Fruit fly (Drosophila melanogaster): ENCODE results near the gene brv2.

brv2 gene

dm6 chr3L:17357431-17357830 is 12.9 kb upstream of the brv2 start:
- TF ChIP-seq ATbp (GFP tag; optimal IDR thresholded peaks at IDR 0.05) (no peak), gsb-n (tag; optimal IDR thresholded peaks at IDR 0.05) (peak; percentile 93), CG4360 (GFP tag; IDR thresholded peaks at IDR 0.05) (no peak), Deaf1 (tag; optimal IDR thresholded peaks at IDR 0.05) (peak; percentile 8)

- TF ChIP-seq Deaf1 (tag; optimal IDR thresholded peaks at IDR 0.05) (no peak), Hmr (GFP tag; optimal IDR thresholded peaks at IDR 0.05) (peak; percentile 33), Rfx (GFP tag; IDR thresholded peaks at IDR 0.05) (peak; percentile 38), amos (GFP tag; IDR thresholded peaks at IDR 0.05; ENCODE audit: partially characterized antibody) (peak; percentile 47), CG15601 (tag; optimal IDR thresholded peaks at IDR 0.05) (peak; percentile 52), CG17829 (tag; optimal IDR thresholded peaks at IDR 0.05) (peak; percentile 46), Abd-B (GFP tag; optimal IDR thresholded peaks at IDR 0.05) (peak; percentile 57), CG15011 (GFP tag; optimal IDR thresholded peaks at IDR 0.05) (no peak), Dp (GFP tag; optimal IDR thresholded peaks at IDR 0.05) (peak; percentile 56), CG8388 (GFP tag; optimal IDR thresholded peaks at IDR 0.05) (peak; percentile 8), CG4730 (GFP tag; IDR thresholded peaks at IDR 0.05) (no peak), btn (GFP tag; optimal IDR thresholded peaks at IDR 0.05) (no peak), CG15514 (GFP tag; optimal IDR thresholded peaks at IDR 0.05) (peak; percentile 61), CG4360 (GFP tag; IDR thresholded peaks at IDR 0.05) (0 out of 2 replicates have a peak, but pooled peaks have one; percentile 26), HLH54F (GFP tag; optimal IDR thresholded peaks at IDR 0.05) (no peak), CG5180 (GFP tag; optimal IDR thresholded peaks at IDR 0.05) (no peak), E2f2 (GFP tag; IDR thresholded peaks at IDR 0.05) (peak; percentile 59), phol (tag; optimal IDR thresholded peaks at IDR 0.05) (peak; percentile 50), YL-1 (GFP tag; optimal IDR thresholded peaks at IDR 0.05) (peak; percentile 35), Usf (GFP tag; optimal IDR thresholded peaks at IDR 0.05) (peak; percentile 19), CG31224 (GFP tag; IDR thresholded peaks at IDR 0.05) (no peak), Ets97D (GFP tag; optimal IDR thresholded peaks at IDR 0.05) (peak; percentile 50), CG12659 (GFP tag; optimal IDR thresholded peaks at IDR 0.05) (peak; percentile 12), CG12391 (tag; optimal IDR thresholded peaks at IDR 0.05) (peak; percentile 19), CkIIα-i1 (GFP tag; IDR thresholded peaks at IDR 0.05) (no peak), CG33213 (GFP tag; optimal IDR thresholded peaks at IDR 0.05) (peak; percentile 41), trem (tag; optimal IDR thresholded peaks at IDR 0.05) (peak; percentile 95), CoRest (tag; optimal IDR thresholded peaks at IDR 0.05) (peak; percentile 37), CG17912 (GFP tag; optimal IDR thresholded peaks at IDR 0.05) (peak; percentile 34), Sin3A (optimal IDR thresholded peaks at IDR 0.05) (peak; percentile 49), pzg (GFP tag; optimal IDR thresholded peaks at IDR 0.05) (peak; percentile 84), CG9215 (GFP tag; IDR thresholded peaks at IDR 0.05) (peak; percentile 99), CTCF (GFP tag; optimal IDR thresholded peaks at IDR 0.05) (peak; percentile 74), CG15696 (tag; optimal IDR thresholded peaks at IDR 0.05) (no peak), MESR4 (GFP tag; optimal IDR thresholded peaks at IDR 0.05) (peak; percentile 43), Myb (GFP tag; optimal IDR thresholded peaks at IDR 0.05) (peak; percentile 53), knrl (GFP tag; IDR thresholded peaks at IDR 0.05; ENCODE audit: partially characterized antibody) (peak; percentile 30; the same call in 1 of the 3 replicates), CG9797 (GFP tag; optimal IDR thresholded peaks at IDR 0.05) (peak; percentile 42), zen (tag; optimal IDR thresholded peaks at IDR 0.05) (peak; percentile 61), CG2712 (tag; optimal IDR thresholded peaks at IDR 0.05) (peak; percentile 38), CG2116 (GFP tag; optimal IDR thresholded peaks at IDR 0.05) (peak; percentile 49), Max (GFP tag; optimal IDR thresholded peaks at IDR 0.05) (peak; percentile 23), ab (GFP tag; optimal IDR thresholded peaks at IDR 0.05) (peak; percentile 50), CG11723 (GFP tag; optimal IDR thresholded peaks at IDR 0.05) (no peak), CG11696 (GFP tag; IDR thresholded peaks at IDR 0.05) (no peak), Dll (GFP tag; IDR thresholded peaks at IDR 0.05; ENCODE audit: partially characterized antibody) (peak; percentile 36; the same call in 1 of the 4 replicates)
Measured at dm6 chr3L:17352812-17353211, 8.3 kb upstream of the brv2 start.
